Fruit fly (Drosophila melanogaster): ENCODE measurements around the gene BigH1.
A peak's percentile ranks its signal among the peaks of the same experiment; 100 is the strongest.

The BigH1 gene

DNA sequence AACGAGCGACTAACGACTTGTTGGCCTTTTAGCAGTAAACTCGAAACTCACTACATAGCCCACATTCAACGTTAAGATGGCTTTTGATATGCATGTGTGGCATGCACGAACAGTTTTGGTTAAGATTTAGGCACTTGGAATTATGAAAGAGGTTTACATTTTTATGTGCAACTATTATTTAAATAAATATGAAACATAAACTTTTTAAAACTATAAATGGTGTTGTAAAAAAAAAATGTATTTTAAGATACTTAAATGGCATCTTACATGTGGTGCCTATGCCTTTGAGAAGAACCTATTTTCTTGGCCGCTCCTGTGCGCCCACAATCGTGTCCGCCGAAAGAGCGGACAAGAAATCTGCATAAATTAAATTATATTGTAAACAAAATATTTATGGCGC is 43.1 kb downstream of the BigH1 start (continued):
- TF ChIP-seq CG10274 (GFP tag; optimal IDR thresholded peaks at IDR 0.05) = no peak
- TF ChIP-seq CG18764 (GFP tag; optimal IDR thresholded peaks at IDR 0.05) = no peak
- TF ChIP-seq ken (GFP tag; IDR thresholded peaks at IDR 0.05) = no peak; the same call in 2 of the 3 replicates
- TF ChIP-seq Max (GFP tag; optimal IDR thresholded peaks at IDR 0.05) = no peak
- peak; percentile 19 for TF ChIP-seq CG15269 (tag; optimal IDR thresholded peaks at IDR 0.05)
- TF ChIP-seq Sox102F (GFP tag; optimal IDR thresholded peaks at IDR 0.05) = peak; percentile 55
- TF ChIP-seq gce (GFP tag; IDR thresholded peaks at IDR 0.05) = no peak
- peak; percentile 6; the same call in 1 of the 3 replicates for TF ChIP-seq dysf (GFP tag; IDR thresholded peaks at IDR 0.05)
- TF ChIP-seq CG2712 (tag; optimal IDR thresholded peaks at IDR 0.05) = no peak
- peak; percentile 39; the same call in 2 of the 3 replicates for TF ChIP-seq tgo (GFP tag; IDR thresholded peaks at IDR 0.05)
- TF ChIP-seq ab (GFP tag; optimal IDR thresholded peaks at IDR 0.05) = no peak
- TF ChIP-seq az2 (GFP tag; optimal IDR thresholded peaks at IDR 0.05) = no peak
- no peak for TF ChIP-seq Dref (GFP tag; IDR thresholded peaks at IDR 0.05)
- no peak for TF ChIP-seq CG9876 (GFP tag; optimal IDR thresholded peaks at IDR 0.05)
- no peak for TF ChIP-seq pan (optimal IDR thresholded peaks at IDR 0.05)
- TF ChIP-seq pan (GFP tag; optimal IDR thresholded peaks at IDR 0.05 in 1 of 2, IDR thresholded peaks at IDR 0.05 in 1 of 2) = peak in 1 of 2 experiments; percentile 67
- TF ChIP-seq CG3281 (GFP tag; optimal IDR thresholded peaks at IDR 0.05) = peak; percentile 37
- TF ChIP-seq CG10147 (GFP tag; optimal IDR thresholded peaks at IDR 0.05) = no peak
- TF ChIP-seq CG4730 (GFP tag; IDR thresholded peaks at IDR 0.05) = 0 out of 2 replicates have a peak, but pooled peaks have one; percentile 6
- peak; percentile 43 for TF ChIP-seq HLH3B (GFP tag; IDR thresholded peaks at IDR 0.05)
- no peak for TF ChIP-seq da (GFP tag; optimal IDR thresholded peaks at IDR 0.05)
- TF ChIP-seq gsb-n (tag; optimal IDR thresholded peaks at IDR 0.05) = no peak
- peak; percentile 9 for TF ChIP-seq CG7556 (GFP tag; optimal IDR thresholded peaks at IDR 0.05)
- peak; percentile 55 for TF ChIP-seq Ada2b (GFP tag; IDR thresholded peaks at IDR 0.05)
- TF ChIP-seq CG11093 (GFP tag; IDR thresholded peaks at IDR 0.05) = no peak
- TF ChIP-seq lmd (GFP tag; IDR thresholded peaks at IDR 0.05) = 0 out of 2 replicates have a peak, but pooled peaks have one; percentile 7
- peak; percentile 26 for TF ChIP-seq stc (GFP tag; IDR thresholded peaks at IDR 0.05)
- TF ChIP-seq CG18262 (tag; optimal IDR thresholded peaks at IDR 0.05) = no peak
- no peak for TF ChIP-seq jumu (GFP tag; optimal IDR thresholded peaks at IDR 0.05)
- no peak for TF ChIP-seq CG7745 (tag; optimal IDR thresholded peaks at IDR 0.05)
- peak; percentile 29; the same call in 1 of the 2 replicates for TF ChIP-seq CG17328 (GFP tag; IDR thresholded peaks at IDR 0.05)
- TF ChIP-seq zen (tag; optimal IDR thresholded peaks at IDR 0.05) = no peak
- TF ChIP-seq CG10366 (GFP tag; IDR thresholded peaks at IDR 0.05) = peak; percentile 33
- TF ChIP-seq so (GFP tag; IDR thresholded peaks at IDR 0.05) = no peak
- no peak for TF ChIP-seq CG6254 (GFP tag; optimal IDR thresholded peaks at IDR 0.05)
- TF ChIP-seq B-H1 (GFP tag; IDR thresholded peaks at IDR 0.05) = peak; percentile 10; the same call in 1 of the 3 replicates
- 0 out of 2 replicates have a peak, but pooled peaks have one; percentile 7 for TF ChIP-seq Adf1 (GFP tag; IDR thresholded peaks at IDR 0.05)
- no peak for TF ChIP-seq CG14667 (GFP tag; IDR thresholded peaks at IDR 0.05)
- TF ChIP-seq twi (tag; optimal IDR thresholded peaks at IDR 0.05) = no peak
- TF ChIP-seq knrl (GFP tag; IDR thresholded peaks at IDR 0.05; ENCODE audit: partially characterized antibody) = no peak
- TF ChIP-seq CG8089 (GFP tag; optimal IDR thresholded peaks at IDR 0.05) = no peak
- TF ChIP-seq Dip3 (GFP tag; optimal IDR thresholded peaks at IDR 0.05) = no peak
- TF ChIP-seq CG3995 (GFP tag; optimal IDR thresholded peaks at IDR 0.05) = no peak
- no peak for TF ChIP-seq CG17802 (tag; optimal IDR thresholded peaks at IDR 0.05)
- TF ChIP-seq CG10979 (tag; optimal IDR thresholded peaks at IDR 0.05) = no peak
- TF ChIP-seq oc (tag; optimal IDR thresholded peaks at IDR 0.05) = peak; percentile 2
- peak; percentile 5 for TF ChIP-seq CG13424 (tag; optimal IDR thresholded peaks at IDR 0.05)
- no peak for TF ChIP-seq CG10654 (GFP tag; optimal IDR thresholded peaks at IDR 0.05)
- TF ChIP-seq zfh1 (GFP tag; IDR thresholded peaks at IDR 0.05) = 0 out of 3 replicates have a peak, but pooled peaks have one; percentile 42
- TF ChIP-seq gem (tag; optimal IDR thresholded peaks at IDR 0.05) = peak; percentile 55
- no peak for TF ChIP-seq CG14710 (tag; optimal IDR thresholded peaks at IDR 0.05)
- TF ChIP-seq CG2116 (GFP tag; optimal IDR thresholded peaks at IDR 0.05) = peak; percentile 6

Data from whole organism, embryonic.